Fruit fly (Drosophila melanogaster) S2 (cell line): Measurements from ENCODE around the gene FarO.

Experiments used
- CG8478 ChIP-seq: fragments of >200 bp; optimal IDR thresholded peaks from 2 replicates; lab custom pipeline; 2018
- CTCF ChIP-seq, 2 experiments: fragments of >200 bp; optimal IDR thresholded peaks; 2 replicates each; lab custom pipeline; 2018

- TF ChIP-seq CG8478 (lab: Kevin White, UChicago) (no peak), CTCF (optimal IDR thresholded peaks at IDR 0.05; lab: Kevin White, UChicago) (no peak)
Observed at dm6 chrX:2170424-2170823, 33.2 kb downstream of the FarO start.
